Worm (Caenorhabditis elegans): ENCODE data around the gene garr-1.

- no peak for TF ChIP-seq W03F9.2 (tag; optimal IDR thresholded peaks at IDR 0.05)
- TF ChIP-seq him-1 (tag; optimal IDR thresholded peaks at IDR 0.05): no peak
- TF ChIP-seq dao-5 (tag; optimal IDR thresholded peaks at IDR 0.05): no peak
Observed at ce11 chrIV:467291-467690, 41.3 kb downstream of the garr-1 start.

Measured in whole organism, L4/young adult.